Worm (Caenorhabditis elegans) whole organism, L3 larva: ENCODE measurements around the gene atgp-1.

ENCODE experiments used
- ama-1 ChIP-seq: fragments of 150-350 bp; optimal IDR thresholded peaks from 2 replicates; lab custom pipeline; 2018
- mdl-1 ChIP-seq: fragments of 150-350 bp; optimal IDR thresholded peaks from 2 replicates; lab custom pipeline; 2014; ENCODE audit warnings: missing biosample characterization, missing genetic modification characterization
- nhr-11 ChIP-seq: fragments of 150-350 bp; optimal IDR thresholded peaks from 2 replicates; lab custom pipeline; 2014; ENCODE audit warnings: missing biosample characterization, missing genetic modification characterization
- nhr-23 ChIP-seq: fragments of 150-350 bp; optimal IDR thresholded peaks from 2 replicates; lab custom pipeline; 2014; ENCODE audit warnings: missing biosample characterization, missing genetic modification reagents, missing genetic modification characterization
- nhr-25 ChIP-seq: sonication (generic microtip); optimal IDR thresholded peaks from 2 replicates; lab custom pipeline; 2017; ENCODE audit warnings: missing biosample characterization, missing genetic modification characterization
- nhr-28 ChIP-seq: fragments of 150-350 bp; optimal IDR thresholded peaks from 2 replicates; lab custom pipeline; 2014; ENCODE audit warnings: missing biosample characterization, missing genetic modification characterization
- nhr-43 ChIP-seq: sonication (generic microtip); optimal IDR thresholded peaks from 2 replicates; lab custom pipeline; 2016; ENCODE audit warnings: mild to moderate bottlenecking, missing genetic modification characterization, missing compliant biosample characterization; ENCODE audit not compliant: poor library complexity, severe bottlenecking
- nhr-76 ChIP-seq: fragments of 150-350 bp; sonication (generic microtip); optimal IDR thresholded peaks from 5 replicates; lab custom pipeline; 2014; ENCODE audit warnings: missing biosample characterization, missing genetic modification characterization
- skn-1 ChIP-seq: fragments of 150-350 bp; optimal IDR thresholded peaks from 2 replicates; lab custom pipeline; 2014; ENCODE audit warnings: missing biosample characterization, missing genetic modification characterization
- unc-62 ChIP-seq: fragments of 150-350 bp; sonication (generic microtip); optimal IDR thresholded peaks from 4 replicates; lab custom pipeline; 2014; ENCODE audit warnings: missing biosample characterization, missing genetic modification reagents, missing genetic modification characterization
- zag-1 ChIP-seq: fragments of 150-350 bp; optimal IDR thresholded peaks from 2 replicates; lab custom pipeline; 2014; ENCODE audit warnings: missing biosample characterization, missing genetic modification characterization
- ztf-11 ChIP-seq: fragments of 150-350 bp; optimal IDR thresholded peaks from 2 replicates; lab custom pipeline; 2014; ENCODE audit warnings: missing biosample characterization, missing genetic modification characterization

DNA sequence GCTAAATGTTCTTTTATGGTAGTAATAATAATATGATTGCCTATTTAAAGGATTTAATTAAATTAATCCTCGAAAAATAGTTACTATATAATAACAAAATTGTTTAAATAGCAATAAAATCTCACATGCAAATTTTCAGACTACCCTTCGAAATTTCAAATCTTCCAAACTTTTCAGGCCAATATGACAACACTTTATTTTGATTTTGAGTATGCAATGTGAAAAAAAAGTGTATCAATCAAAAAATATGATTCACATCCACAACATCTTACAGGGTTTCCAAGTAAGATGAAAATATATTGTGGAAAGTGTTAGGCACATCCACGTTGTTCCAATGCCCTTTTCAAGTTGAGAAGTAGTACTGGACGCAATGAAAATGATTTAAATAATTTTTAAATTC, 42.7 kb downstream of the atgp-1 start, which contains the start of gene snf-9:
- no peak for TF ChIP-seq skn-1 (tag; lab: Kevin White, UChicago)
- no peak for TF ChIP-seq nhr-28
- no peak for TF ChIP-seq unc-62 (GFP tag; lab: Kevin White, UChicago)
- no peak for TF ChIP-seq nhr-11 (tag; lab: Kevin White, UChicago)
- TF ChIP-seq nhr-76 (tag; lab: Kevin White, UChicago) = no peak
- TF ChIP-seq ama-1 (lab: Kevin White, UChicago) = no peak
- TF ChIP-seq mdl-1 (tag; lab: Kevin White, UChicago) = no peak
- no peak for TF ChIP-seq nhr-25 (tag; lab: Kevin White, UChicago)
- no peak for TF ChIP-seq nhr-43 (tag; lab: Kevin White, UChicago)
- no peak for TF ChIP-seq ztf-11 (tag; lab: Kevin White, UChicago)
- TF ChIP-seq nhr-23 (tag; lab: Kevin White, UChicago) = no peak
- no peak for TF ChIP-seq zag-1 (tag; lab: Kevin White, UChicago)
